Worm (Caenorhabditis elegans): Measurements from ENCODE around the gene ZK616.61.

DNA sequence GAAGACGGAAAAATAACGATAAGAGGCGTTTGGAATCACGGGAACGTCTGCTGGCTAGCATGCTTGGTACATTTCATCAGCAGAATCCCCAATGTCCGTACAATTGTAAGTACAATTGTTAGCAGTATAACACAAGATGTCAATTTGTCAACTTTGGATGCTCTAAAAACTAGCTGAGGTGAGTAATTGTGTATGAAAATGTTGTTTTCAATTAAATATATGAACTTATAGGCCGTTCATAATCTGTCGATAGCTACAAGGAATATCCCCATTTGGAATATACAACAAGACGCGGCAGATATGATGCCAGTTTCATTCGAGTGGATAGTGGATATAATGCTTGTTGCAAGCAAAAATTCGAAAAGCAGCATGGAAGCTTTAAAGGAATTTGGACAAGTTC is 20.4 kb upstream of the ZK616.61 start, which contains the start of gene F41H10.12:
- TF ChIP-seq ZK337.2 (GFP tag; IDR thresholded peaks at IDR 0.05) (no peak), lsy-2 (tag; optimal IDR thresholded peaks at IDR 0.05) (no peak), pqm-1 (tag; optimal IDR thresholded peaks at IDR 0.05) (no peak), nhr-111 (GFP tag; optimal IDR thresholded peaks at IDR 0.05) (no peak), F44E2.7 (GFP tag; IDR thresholded peaks at IDR 0.05) (no peak), spr-3 (GFP tag; optimal IDR thresholded peaks at IDR 0.05) (no peak), ces-1 (GFP tag; optimal IDR thresholded peaks at IDR 0.05) (no peak)
